Worm (Caenorhabditis elegans) whole organism, L1 larva: ENCODE results near the gene srh-19.

Source experiments
- C16A3.4 ChIP-seq: fragments of 150-350 bp; optimal IDR thresholded peaks from 2 replicates; lab custom pipeline; 2014; ENCODE audit warnings: missing biosample characterization, missing genetic modification characterization
- C34B4.2 ChIP-seq: sonication (generic microtip); optimal IDR thresholded peaks from 2 replicates; lab custom pipeline; 2017; ENCODE audit warnings: mild to moderate bottlenecking, missing genetic modification characterization, missing compliant biosample characterization
- alr-1 ChIP-seq: fragments of 200-800 bp; sonication (Bioruptor generic); optimal IDR thresholded peaks from 2 replicates; lab custom pipeline; 2018; ENCODE audit warnings: borderline replicate concordance, mild to moderate bottlenecking, missing genetic modification characterization, missing compliant biosample characterization
- ama-1 ChIP-seq: fragments of 150-350 bp; optimal IDR thresholded peaks from 2 replicates; lab custom pipeline; 2014
- blmp-1 ChIP-seq: fragments of 150-350 bp; optimal IDR thresholded peaks from 2 replicates; lab custom pipeline; 2014; ENCODE audit warnings: missing biosample characterization, missing genetic modification characterization
- ceh-82 ChIP-seq, 3 experiments: fragments of 150-350 bp in 1 of 3; sonication (generic microtip) in 2 of 3; optimal IDR thresholded peaks; 2 replicates each; lab custom pipeline; 2014 to 2017; ENCODE audit warnings: missing biosample characterization in 3 of 3, missing genetic modification characterization in 3 of 3
- efl-3 ChIP-seq: fragments of 200-800 bp; sonication (Bioruptor generic); optimal IDR thresholded peaks from 2 replicates; lab custom pipeline; 2018; ENCODE audit warnings: mild to moderate bottlenecking, missing genetic modification characterization, missing compliant biosample characterization
- egl-13 ChIP-seq: sonication (generic microtip); optimal IDR thresholded peaks from 2 replicates; lab custom pipeline; 2016; ENCODE audit warnings: missing genotype, missing genetic modification reagents, missing genetic modification characterization, missing compliant biosample characterization
- elt-2 ChIP-seq: sonication (generic microtip); optimal IDR thresholded peaks from 2 replicates; lab custom pipeline; 2016; ENCODE audit warnings: missing genetic modification characterization, mild to moderate bottlenecking, inconsistent platforms, missing compliant biosample characterization, missing genetic modification reagents
- elt-3 ChIP-seq, 6 experiments: fragments of 150-350 bp in 1 of 6; sonication (generic microtip); optimal IDR thresholded peaks; 2 replicates each; lab custom pipeline; 2017 to 2018; ENCODE audit warnings: missing biosample characterization in 6 of 6, missing genetic modification characterization in 6 of 6, inconsistent platforms in 1 of 6
- ets-5 ChIP-seq: fragments of 200-800 bp; sonication (Bioruptor generic); IDR thresholded peaks from 2 replicates; pipeline ENCODE4 v1.3.6; 2022; ENCODE audit warnings: missing genetic modification characterization, missing compliant biosample characterization
- fkh-4 ChIP-seq: sonication (generic microtip); optimal IDR thresholded peaks from 2 replicates; lab custom pipeline; 2016; ENCODE audit warnings: missing compliant biosample characterization, missing genetic modification characterization, borderline replicate concordance
- fkh-8 ChIP-seq: sonication (generic microtip); optimal IDR thresholded peaks from 2 replicates; lab custom pipeline; 2016; ENCODE audit warnings: mild to moderate bottlenecking, missing genetic modification characterization, missing compliant biosample characterization
- grh-1 ChIP-seq: fragments of 200-800 bp; sonication (Bioruptor generic); IDR thresholded peaks from 2 replicates; pipeline ENCODE4 v1.3.6; 2022; ENCODE audit warnings: missing genetic modification reagents, missing genetic modification characterization, missing compliant biosample characterization
- hlh-17 ChIP-seq: fragments of 200-800 bp; sonication (Bioruptor generic); optimal IDR thresholded peaks from 2 replicates; lab custom pipeline; 2018; ENCODE audit warnings: missing genetic modification characterization, mild to moderate bottlenecking, missing compliant biosample characterization, moderate library complexity, borderline replicate concordance
- hlh-4 ChIP-seq: sonication (generic microtip); optimal IDR thresholded peaks from 2 replicates; lab custom pipeline; 2016; ENCODE audit warnings: mild to moderate bottlenecking, missing genetic modification characterization, missing compliant biosample characterization
- hpl-2 ChIP-seq: fragments of 150-350 bp; optimal IDR thresholded peaks from 2 replicates; lab custom pipeline; 2014; ENCODE audit warnings: missing biosample characterization, missing genetic modification reagents, missing genetic modification characterization
- irx-1 ChIP-seq: sonication (generic microtip); optimal IDR thresholded peaks from 2 replicates; lab custom pipeline; 2016; ENCODE audit warnings: missing genetic modification characterization, missing compliant biosample characterization
- lin-15B ChIP-seq: fragments of 150-350 bp; sonication (generic microtip); optimal IDR thresholded peaks from 3 replicates; lab custom pipeline; 2014; ENCODE audit warnings: missing biosample characterization, missing genetic modification characterization
- lin-35 ChIP-seq, 2 experiments: fragments of 150-350 bp; optimal IDR thresholded peaks; 2 replicates each; lab custom pipeline; 2014; ENCODE audit warnings: missing biosample characterization in 2 of 2, missing genetic modification characterization in 2 of 2, missing genetic modification reagents in 2 of 2
- mef-2 ChIP-seq: fragments of 150-350 bp; optimal IDR thresholded peaks from 2 replicates; lab custom pipeline; 2014; ENCODE audit warnings: missing biosample characterization, missing genetic modification characterization
- mep-1 ChIP-seq: fragments of 150-350 bp; optimal IDR thresholded peaks from 2 replicates; lab custom pipeline; 2014; ENCODE audit warnings: missing biosample characterization, missing genetic modification characterization
- nhr-19 ChIP-seq: fragments of 200-800 bp; sonication (Bioruptor generic); conservative IDR thresholded peaks from 2 replicates; pipeline ENCODE4 v1.3.6; 2022; ENCODE audit warnings: missing genetic modification characterization, missing compliant biosample characterization
- nhr-237 ChIP-seq: fragments of 150-350 bp; optimal IDR thresholded peaks from 2 replicates; lab custom pipeline; 2014; ENCODE audit warnings: missing biosample characterization, missing genetic modification characterization
- nhr-28 ChIP-seq: fragments of 150-350 bp; optimal IDR thresholded peaks from 2 replicates; lab custom pipeline; 2014; ENCODE audit warnings: missing biosample characterization, missing genetic modification characterization
- nhr-71 ChIP-seq: sonication (generic microtip); optimal IDR thresholded peaks from 2 replicates; lab custom pipeline; 2016; ENCODE audit warnings: mild to moderate bottlenecking, missing genetic modification characterization, moderate library complexity, missing compliant biosample characterization
- nhr-85 ChIP-seq: sonication (generic microtip); peaks from one replicate; lab custom pipeline; 2016; ENCODE audit warnings: missing genetic modification characterization, inconsistent platforms, missing compliant biosample characterization
- rnt-1 ChIP-seq: sonication (generic microtip); optimal IDR thresholded peaks from 2 replicates; lab custom pipeline; 2016; ENCODE audit warnings: mild to moderate bottlenecking, missing genetic modification characterization, moderate library complexity, missing compliant biosample characterization
- skn-1 ChIP-seq: fragments of 150-350 bp; optimal IDR thresholded peaks from 2 replicates; lab custom pipeline; 2014; ENCODE audit warnings: missing biosample characterization, missing genetic modification characterization
- snpc-4 ChIP-seq: fragments of 150-350 bp; optimal IDR thresholded peaks from 2 replicates; lab custom pipeline; 2014; ENCODE audit warnings: missing biosample characterization, missing genetic modification characterization
- sox-4 ChIP-seq: sonication (generic microtip); optimal IDR thresholded peaks from 2 replicates; lab custom pipeline; 2016; ENCODE audit warnings: missing genetic modification characterization, missing compliant biosample characterization
- tbx-2 ChIP-seq: sonication (generic microtip); optimal IDR thresholded peaks from 2 replicates; lab custom pipeline; 2016; ENCODE audit warnings: missing genetic modification characterization, missing compliant biosample characterization
- tlp-1 ChIP-seq: fragments of 150-350 bp; optimal IDR thresholded peaks from 2 replicates; lab custom pipeline; 2014; ENCODE audit warnings: missing biosample characterization, missing genetic modification characterization
- unc-30 ChIP-seq: sonication (generic microtip); optimal IDR thresholded peaks from 2 replicates; lab custom pipeline; 2017; ENCODE audit warnings: missing biosample characterization, missing genetic modification characterization
- unc-62 ChIP-seq: fragments of 150-350 bp; optimal IDR thresholded peaks from 2 replicates; lab custom pipeline; 2014; ENCODE audit warnings: missing biosample characterization, missing genetic modification reagents, missing genetic modification characterization
- unc-98 ChIP-seq: fragments of 200-800 bp; sonication (Bioruptor generic); IDR thresholded peaks from 2 replicates; pipeline ENCODE4 v1.3.6; 2022; ENCODE audit warnings: missing genetic modification characterization, missing compliant biosample characterization
- xbp-1 ChIP-seq: sonication (generic microtip); optimal IDR thresholded peaks from 2 replicates; lab custom pipeline; 2016; ENCODE audit warnings: missing genetic modification characterization, missing compliant biosample characterization
- ztf-11 ChIP-seq, 2 experiments: sonication (generic microtip); optimal IDR thresholded peaks; 2 replicates each; lab custom pipeline; 2016 to 2017; ENCODE audit warnings: missing genetic modification characterization in 2 of 2, missing biosample characterization in 1 of 2, missing compliant biosample characterization in 1 of 2
- ztf-4 ChIP-seq: fragments of 150-350 bp; optimal IDR thresholded peaks from 2 replicates; lab custom pipeline; 2014; ENCODE audit warnings: missing biosample characterization, missing genetic modification characterization

srh-19 gene

ce11 chrX:1409224-1409623 is 3.7 kb upstream of the srh-19 start:
- TF ChIP-seq fkh-4 (tag; lab: Kevin White, UChicago) (no peak), alr-1 (no peak), unc-30 (tag; lab: Kevin White, UChicago) (no peak), xbp-1 (tag; lab: Kevin White, UChicago) (no peak)

- TF ChIP-seq ets-5 (GFP tag; lab: Robert Waterston, UW) (no peak), nhr-19 (no peak), nhr-85 (no peak), unc-98 (GFP tag; lab: Robert Waterston, UW) (no peak), fkh-8 (tag; lab: Kevin White, UChicago) (no peak), hlh-4 (tag; lab: Kevin White, UChicago) (no peak), tlp-1 (tag; lab: Kevin White, UChicago) (no peak), alr-1 (no peak), mef-2 (no peak)
Measured at ce11 chrX:1410552-1410951, 2.4 kb upstream of the srh-19 start, which contains the start of gene abu-2. TSS of gene abu-2 (minus strand) at chrX:1410652.

- TF ChIP-seq lin-35 (GFP tag; optimal IDR thresholded peaks at IDR 0.05; lab: Kevin White, UChicago) (peak in 1 of 2 experiments; percentile 1), tbx-2 (tag; lab: Kevin White, UChicago) (no peak), nhr-85 (peak; percentile 20), elt-2 (tag; lab: Kevin White, UChicago) (peak; percentile 12)
Measured at ce11 chrX:1416776-1417354, 3.9 kb downstream of the srh-19 start, which contains the start of the genes F19G12.4 and F19G12.8. TSS of gene F19G12.4 (plus strand) at chrX:1417304. TSS of gene F19G12.8 (plus strand) at chrX:1417320.

ce11 chrX:1419163-1419696 is 6.3 kb downstream of the srh-19 start, which contains the start of gene F19G12.9:
TSS of gene F19G12.9 (plus strand) at chrX:1419213.
- no peak for TF ChIP-seq sox-4
- no peak for TF ChIP-seq egl-13
- no peak for TF ChIP-seq grh-1 (GFP tag; lab: Robert Waterston, UW)
- TF ChIP-seq mep-1 (tag; lab: Kevin White, UChicago): no peak
- no peak for TF ChIP-seq ceh-82 (tag; optimal IDR thresholded peaks at IDR 0.05; lab: Kevin White, UChicago)
- TF ChIP-seq C34B4.2: no peak
- no peak for TF ChIP-seq lin-15B (tag; lab: Kevin White, UChicago)
- TF ChIP-seq rnt-1 (tag; lab: Kevin White, UChicago): peak; percentile 29
- no peak for TF ChIP-seq ztf-11 (tag; optimal IDR thresholded peaks at IDR 0.05; lab: Kevin White, UChicago)
- no peak for TF ChIP-seq nhr-28 (tag; lab: Kevin White, UChicago)
- no peak for TF ChIP-seq elt-3 (tag; optimal IDR thresholded peaks at IDR 0.05; lab: Kevin White, UChicago)
- peak; percentile 96 for TF ChIP-seq skn-1
- TF ChIP-seq ztf-4 (tag; lab: Kevin White, UChicago): no peak
- TF ChIP-seq irx-1 (tag; lab: Kevin White, UChicago): no peak
- TF ChIP-seq nhr-19: no peak
- TF ChIP-seq nhr-71 (tag; lab: Kevin White, UChicago): no peak
- no peak for TF ChIP-seq snpc-4
- TF ChIP-seq unc-62 (GFP tag; lab: Kevin White, UChicago): no peak
- no peak for TF ChIP-seq hpl-2 (GFP tag; lab: Kevin White, UChicago)
- no peak for TF ChIP-seq efl-3 (GFP tag; lab: Kevin White, UChicago)
- no peak for TF ChIP-seq nhr-237
- no peak for TF ChIP-seq hlh-17 (GFP tag; lab: Kevin White, UChicago)
- peak; percentile 20 for TF ChIP-seq blmp-1
- peak; percentile 7 for TF ChIP-seq elt-2 (tag; lab: Kevin White, UChicago)
- TF ChIP-seq ama-1 (lab: Kevin White, UChicago): no peak
- TF ChIP-seq lin-35 (GFP tag; optimal IDR thresholded peaks at IDR 0.05; lab: Kevin White, UChicago): peak in 1 of 2 experiments; percentile 54
- no peak for TF ChIP-seq C16A3.4 (tag; lab: Kevin White, UChicago)
